Worm (Caenorhabditis elegans) whole organism, L1 larva: ENCODE results near the gene rpb-6.

ENCODE experiments used
- alr-1 ChIP-seq: fragments of 200-800 bp; sonication (Bioruptor generic); optimal IDR thresholded peaks from 2 replicates; lab custom pipeline; 2018; ENCODE audit warnings: borderline replicate concordance, mild to moderate bottlenecking, missing genetic modification characterization, missing compliant biosample characterization
- ceh-63 ChIP-seq: fragments of 200-800 bp; sonication (Bioruptor generic); optimal IDR thresholded peaks from 2 replicates; lab custom pipeline; 2018; ENCODE audit warnings: mild to moderate bottlenecking, missing genetic modification characterization, missing compliant biosample characterization
- dsc-1 ChIP-seq: sonication (generic microtip); optimal IDR thresholded peaks from 2 replicates; lab custom pipeline; 2016; ENCODE audit warnings: mild to moderate bottlenecking, missing genetic modification characterization, missing compliant biosample characterization
- ets-5 ChIP-seq: fragments of 200-800 bp; sonication (Bioruptor generic); IDR thresholded peaks from 2 replicates; pipeline ENCODE4 v1.3.6; 2022; ENCODE audit warnings: missing genetic modification characterization, missing compliant biosample characterization
- irx-1 ChIP-seq: sonication (generic microtip); optimal IDR thresholded peaks from 2 replicates; lab custom pipeline; 2016; ENCODE audit warnings: missing genetic modification characterization, missing compliant biosample characterization
- lir-3 ChIP-seq: sonication (generic microtip); optimal IDR thresholded peaks from 2 replicates; lab custom pipeline; 2016; ENCODE audit warnings: mild to moderate bottlenecking, missing genetic modification characterization, moderate library complexity, missing compliant biosample characterization; ENCODE audit not compliant: poor library complexity
- mef-2 ChIP-seq: fragments of 150-350 bp; optimal IDR thresholded peaks from 2 replicates; lab custom pipeline; 2014; ENCODE audit warnings: missing biosample characterization, missing genetic modification characterization
- nhr-11 ChIP-seq: fragments of 150-350 bp; optimal IDR thresholded peaks from 2 replicates; lab custom pipeline; 2014; ENCODE audit warnings: missing biosample characterization, missing genetic modification characterization
- nhr-71 ChIP-seq: sonication (generic microtip); optimal IDR thresholded peaks from 2 replicates; lab custom pipeline; 2016; ENCODE audit warnings: mild to moderate bottlenecking, missing genetic modification characterization, moderate library complexity, missing compliant biosample characterization
- nhr-77 ChIP-seq: fragments of 150-350 bp; optimal IDR thresholded peaks from 2 replicates; lab custom pipeline; 2014; ENCODE audit warnings: missing biosample characterization, missing genetic modification characterization
- nhr-90 ChIP-seq: sonication (generic microtip); optimal IDR thresholded peaks from 2 replicates; lab custom pipeline; 2016; ENCODE audit warnings: mild to moderate bottlenecking, missing genetic modification characterization, missing compliant biosample characterization; ENCODE audit not compliant: poor library complexity
- snpc-4 ChIP-seq: fragments of 150-350 bp; optimal IDR thresholded peaks from 2 replicates; lab custom pipeline; 2014; ENCODE audit warnings: missing biosample characterization, missing genetic modification characterization
- sptf-1 ChIP-seq: fragments of 150-350 bp; optimal IDR thresholded peaks from 2 replicates; lab custom pipeline; 2014; ENCODE audit warnings: missing biosample characterization, missing genetic modification characterization
- unc-62 ChIP-seq: fragments of 150-350 bp; optimal IDR thresholded peaks from 2 replicates; lab custom pipeline; 2014; ENCODE audit warnings: missing biosample characterization, missing genetic modification reagents, missing genetic modification characterization

ce11 chrII:10571967-10572366 lies 7.2 kb upstream of the rpb-6 start, which contains the start of gene C06A1.3:
- TF ChIP-seq snpc-4 (tag; lab: Kevin White, UChicago): no peak
- no peak for TF ChIP-seq nhr-77 (tag; lab: Kevin White, UChicago)
- TF ChIP-seq nhr-71 (tag; lab: Kevin White, UChicago): no peak
- TF ChIP-seq ceh-63 (GFP tag; lab: Kevin White, UChicago): no peak
- TF ChIP-seq irx-1 (tag; lab: Kevin White, UChicago): no peak
- no peak for TF ChIP-seq nhr-11
- no peak for TF ChIP-seq dsc-1 (tag; lab: Kevin White, UChicago)
- no peak for TF ChIP-seq nhr-90 (tag; lab: Kevin White, UChicago)
- no peak for TF ChIP-seq lir-3 (tag; lab: Kevin White, UChicago)
- TF ChIP-seq mef-2 (tag; lab: Kevin White, UChicago): no peak
- no peak for TF ChIP-seq unc-62 (GFP tag; lab: Kevin White, UChicago)
- no peak for TF ChIP-seq ets-5 (GFP tag; lab: Robert Waterston, UW)
- no peak for TF ChIP-seq alr-1 (tag; lab: Kevin White, UChicago)
- no peak for TF ChIP-seq sptf-1 (tag; lab: Kevin White, UChicago)
